Worm (Caenorhabditis elegans) whole organism, early embryonic: Measurements from ENCODE around the gene B0432.8.

Experiments
- F13C5.2 ChIP-seq: sonication (generic microtip); optimal IDR thresholded peaks from 2 replicates; lab custom pipeline; 2017; ENCODE audit warnings: mild to moderate bottlenecking, missing genetic modification characterization, inconsistent platforms, missing compliant biosample characterization
- ama-1 ChIP-seq: fragments of 150-350 bp; optimal IDR thresholded peaks from 2 replicates; lab custom pipeline; 2014
- flt-1 ChIP-seq: fragments of 200-800 bp; sonication (Bioruptor generic); IDR thresholded peaks from 2 replicates; pipeline ENCODE4 v1.3.6; 2022; ENCODE audit warnings: missing genetic modification characterization, missing compliant biosample characterization
- hmbx-1 ChIP-seq: sonication (generic microtip); optimal IDR thresholded peaks from 2 replicates; lab custom pipeline; 2016; ENCODE audit warnings: mild to moderate bottlenecking, missing genetic modification characterization, missing compliant biosample characterization
- scrt-1 ChIP-seq: fragments of 200-800 bp; sonication (Bioruptor generic); IDR thresholded peaks from 2 replicates; pipeline ENCODE4 v1.3.6; 2022; ENCODE audit warnings: missing genetic modification characterization, missing compliant biosample characterization
- tbx-11 ChIP-seq: fragments of 200-800 bp; sonication (Bioruptor generic); IDR thresholded peaks from 2 replicates; pipeline ENCODE4 v1.3.6; 2022; ENCODE audit warnings: missing genetic modification characterization, missing compliant biosample characterization

DNA sequence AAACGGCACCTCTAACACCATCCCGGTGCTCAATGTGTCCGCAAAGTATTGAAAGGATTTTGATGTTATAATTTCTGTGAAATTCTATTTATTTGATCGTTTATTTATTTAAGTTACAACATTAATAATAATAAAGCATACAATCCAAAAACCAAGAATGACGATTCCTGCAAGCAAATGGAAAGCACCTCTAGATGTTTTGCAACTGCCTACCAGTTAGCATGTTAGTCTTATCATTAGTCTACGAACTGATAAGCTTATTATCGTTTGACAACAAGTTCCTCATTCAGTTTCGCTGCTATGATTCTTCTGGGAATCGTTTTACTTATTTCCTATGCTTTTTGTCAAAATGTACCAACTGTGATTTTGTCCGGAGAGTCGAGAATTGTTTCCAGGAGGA is 21.1 kb upstream of the B0432.8 start, which contains the start of gene K01A2.6:
- TF ChIP-seq flt-1 (GFP tag; lab: Robert Waterston, UW) (no peak), tbx-11 (GFP tag; lab: Robert Waterston, UW) (no peak), hmbx-1 (no peak), F13C5.2 (tag; lab: Kevin White, UChicago) (no peak), ama-1 (lab: Kevin White, UChicago) (no peak), scrt-1 (no peak)
